Worm (Caenorhabditis elegans): Measurements from ENCODE around the gene M57.2.
A peak's percentile ranks its signal among the peaks of the same experiment; 100 is the strongest.

Gene M57.2

DNA sequence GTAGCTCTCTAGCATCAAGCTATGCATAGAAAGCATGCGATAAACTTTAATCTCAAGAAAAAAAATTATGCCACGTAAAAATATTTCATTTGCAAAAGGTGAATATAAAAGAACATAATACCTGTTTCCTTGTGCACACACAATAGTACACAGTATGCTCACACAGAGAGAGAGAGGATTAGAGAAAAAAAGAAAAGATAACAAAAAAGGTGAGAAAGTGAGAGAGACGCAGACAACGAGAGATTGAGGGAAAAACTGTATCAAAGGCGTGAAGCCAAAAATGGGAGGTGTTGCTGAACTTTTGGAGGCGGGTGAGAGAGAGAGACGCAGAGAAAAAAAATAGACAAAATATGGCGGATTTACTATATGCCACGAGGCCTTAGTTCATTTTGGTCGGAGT lies 21.2 kb downstream of the M57.2 start (continued):
- peak; percentile 63 for TF ChIP-seq hlh-11 (tag; optimal IDR thresholded peaks at IDR 0.05)
- peak; percentile 25 for TF ChIP-seq nhr-48 (tag; optimal IDR thresholded peaks at IDR 0.05)
- no peak for TF ChIP-seq F26F4.8 (GFP tag; conservative IDR thresholded peaks at IDR 0.05)
- TF ChIP-seq Y75B8A.6 (GFP tag; IDR thresholded peaks at IDR 0.05): no peak

- TF ChIP-seq dve-1 (tag; optimal IDR thresholded peaks at IDR 0.05; ENCODE audit: insufficient read depth) (no peak), pha-4 (GFP tag; IDR thresholded peaks at IDR 0.05) (peak; percentile 89), pha-4 (tag; optimal IDR thresholded peaks at IDR 0.05) (no peak), pqm-1 (tag; optimal IDR thresholded peaks at IDR 0.05) (no peak), hlh-30 (tag; optimal IDR thresholded peaks at IDR 0.05; ENCODE audit: insufficient read depth) (peak; percentile 58), Y105C5A.15 (GFP tag; IDR thresholded peaks at IDR 0.05) (peak; percentile 59; the same call in 1 of the 2 replicates), hmg-1.1 (GFP tag; IDR thresholded peaks at IDR 0.05) (peak; percentile 83), zfp-3 (GFP tag; conservative IDR thresholded peaks at IDR 0.05) (0 out of 2 replicates have a peak, but pooled peaks have one; percentile 48), mdl-1 (tag; optimal IDR thresholded peaks at IDR 0.05) (peak in 1 of 2 experiments; percentile 11), snpc-1.2 (GFP tag; IDR thresholded peaks at IDR 0.05) (peak; percentile 78; the same call in 1 of the 2 replicates), dmd-6 (GFP tag; IDR thresholded peaks at IDR 0.05) (peak; percentile 64), lin-13 (GFP tag; optimal IDR thresholded peaks at IDR 0.05) (peak; percentile 59), mep-1 (tag; optimal IDR thresholded peaks at IDR 0.05) (no peak), nhr-28 (tag; optimal IDR thresholded peaks at IDR 0.05) (peak; percentile 19), fos-1 (tag; optimal IDR thresholded peaks at IDR 0.05) (no peak), F49E8.2 (tag; optimal IDR thresholded peaks at IDR 0.05; ENCODE audit: borderline replicate concordance) (peak; percentile 17), nhr-25 (tag; optimal IDR thresholded peaks at IDR 0.05; ENCODE audit: borderline replicate concordance, insufficient read depth) (no peak), T26A8.4 (GFP tag; IDR thresholded peaks at IDR 0.05) (peak; percentile 78), nhr-11 (tag; optimal IDR thresholded peaks at IDR 0.05) (no peak), T20F7.1 (GFP tag; optimal IDR thresholded peaks at IDR 0.05) (no peak), gei-8 (GFP tag; optimal IDR thresholded peaks at IDR 0.05) (no peak), lin-1 (GFP tag; IDR thresholded peaks at IDR 0.05) (peak; percentile 30; the same call in 1 of the 2 replicates), ceh-28 (tag; optimal IDR thresholded peaks at IDR 0.05) (no peak), lir-3 (tag; optimal IDR thresholded peaks at IDR 0.05) (peak; percentile 22), spr-1 (tag; optimal IDR thresholded peaks at IDR 0.05) (peak; percentile 63), vab-7 (GFP tag; IDR thresholded peaks at IDR 0.05) (peak; percentile 76), rbr-2 (tag; optimal IDR thresholded peaks at IDR 0.05) (peak; percentile 76), nhr-41 (GFP tag; IDR thresholded peaks at IDR 0.05) (peak; percentile 70; the same call in 1 of the 2 replicates), F44E2.7 (GFP tag; IDR thresholded peaks at IDR 0.05) (0 out of 2 replicates have a peak, but pooled peaks have one; percentile 7), spr-3 (GFP tag; optimal IDR thresholded peaks at IDR 0.05) (peak; percentile 36), lin-38 (GFP tag; IDR thresholded peaks at IDR 0.05) (peak; percentile 85), mes-2 (tag; optimal IDR thresholded peaks at IDR 0.05; ENCODE audit: poor library complexity, severe bottlenecking) (peak; percentile 83), egl-43 (GFP tag; IDR thresholded peaks at IDR 0.05) (peak; percentile 93), nhr-102 (tag; optimal IDR thresholded peaks at IDR 0.05) (peak; percentile 61), jun-1 (tag; optimal IDR thresholded peaks at IDR 0.05) (no peak), daf-19 (GFP tag; conservative IDR thresholded peaks at IDR 0.05) (no peak), ZK546.5 (tag; optimal IDR thresholded peaks at IDR 0.05) (no peak), aly-2 (tag; optimal IDR thresholded peaks at IDR 0.05) (no peak), mxl-3 (GFP tag; optimal IDR thresholded peaks at IDR 0.05) (peak; percentile 13), ceh-20 (GFP tag; IDR thresholded peaks at IDR 0.05) (0 out of 2 replicates have a peak, but pooled peaks have one; percentile 41), sdz-12 (GFP tag; optimal IDR thresholded peaks at IDR 0.05) (peak; percentile 23), Y48G9A.11 (GFP tag; IDR thresholded peaks at IDR 0.05) (peak; percentile 55; the same call in 1 of the 2 replicates), D1046.2 (GFP tag; IDR thresholded peaks at IDR 0.05) (peak; percentile 63; the same call in 1 of the 2 replicates)
These were observed 24.8 kb downstream of the M57.2 start for ce11 chrIV:3551777-3552462.

Measured in whole organism, L4 larva.